Worm (Caenorhabditis elegans) whole organism, L4 larva: ENCODE measurements around the gene srxa-8.

Source experiments
- F26F4.8 ChIP-seq: fragments of 200-800 bp; sonication (Bioruptor generic); conservative IDR thresholded peaks from 2 replicates; pipeline ENCODE4 v1.3.6; 2022; ENCODE audit warnings: missing genetic modification characterization, missing compliant biosample characterization
- F37D6.2 ChIP-seq: sonication (generic microtip); optimal IDR thresholded peaks from 2 replicates; lab custom pipeline; 2016; ENCODE audit warnings: mild to moderate bottlenecking, missing genetic modification characterization, missing compliant biosample characterization
- F49E8.2 ChIP-seq: sonication (generic microtip); optimal IDR thresholded peaks from 2 replicates; lab custom pipeline; 2016; ENCODE audit warnings: missing compliant biosample characterization, mild to moderate bottlenecking, missing genetic modification characterization, borderline replicate concordance
- T20F7.1 ChIP-seq: fragments of 200-800 bp; sonication (Bioruptor generic); optimal IDR thresholded peaks from 2 replicates; lab custom pipeline; 2018; ENCODE audit warnings: mild to moderate bottlenecking, missing genetic modification characterization, missing compliant biosample characterization
- T26A8.4 ChIP-seq: fragments of 200-800 bp; sonication (Bioruptor generic); IDR thresholded peaks from 2 replicates; pipeline ENCODE4 v1.3.6; 2022; ENCODE audit warnings: missing genetic modification characterization, missing compliant biosample characterization
- Y105C5A.15 ChIP-seq: fragments of 200-800 bp; sonication (Bioruptor generic); IDR thresholded peaks from 2 replicates; pipeline ENCODE4 v1.3.6; 2022; ENCODE audit warnings: missing genetic modification characterization, missing compliant biosample characterization
- arid-1 ChIP-seq: fragments of 200-800 bp; sonication (Bioruptor generic); conservative IDR thresholded peaks from 2 replicates; pipeline ENCODE4 v1.3.6; 2022; ENCODE audit warnings: missing genetic modification reagents, missing genetic modification characterization, missing compliant biosample characterization
- attf-4 ChIP-seq: sonication (generic microtip); optimal IDR thresholded peaks from 3 replicates; lab custom pipeline; 2017; ENCODE audit warnings: missing biosample characterization, missing genetic modification characterization
- ceh-32 ChIP-seq: sonication (generic microtip); optimal IDR thresholded peaks from 2 replicates; lab custom pipeline; 2016; ENCODE audit warnings: mild to moderate bottlenecking, missing genetic modification characterization, missing compliant biosample characterization; ENCODE audit not compliant: poor library complexity
- ceh-62 ChIP-seq: sonication (generic microtip); optimal IDR thresholded peaks from 2 replicates; lab custom pipeline; 2017; ENCODE audit warnings: missing biosample characterization, missing genetic modification characterization
- ceh-82 ChIP-seq: sonication (generic microtip); optimal IDR thresholded peaks from 2 replicates; lab custom pipeline; 2017; ENCODE audit warnings: missing biosample characterization, missing genetic modification characterization
- dmd-6 ChIP-seq: fragments of 200-800 bp; sonication (Bioruptor generic); IDR thresholded peaks from 2 replicates; pipeline ENCODE4 v1.3.6; 2022; ENCODE audit warnings: missing genetic modification reagents, missing genetic modification characterization, missing compliant biosample characterization
- dmd-8 ChIP-seq: fragments of 200-800 bp; sonication (Bioruptor generic); IDR thresholded peaks from 2 replicates; pipeline ENCODE4 v1.3.6; 2022; ENCODE audit warnings: missing genetic modification characterization, missing compliant biosample characterization
- dpl-1 ChIP-seq: fragments of 150-350 bp; optimal IDR thresholded peaks from 2 replicates; lab custom pipeline; 2014; ENCODE audit warnings: missing biosample characterization, missing genetic modification reagents, missing genetic modification characterization
- egl-27 ChIP-seq: sonication (generic microtip); optimal IDR thresholded peaks from 3 replicates; lab custom pipeline; 2017; ENCODE audit warnings: missing biosample characterization, missing genetic modification reagents, missing genetic modification characterization
- egl-43 ChIP-seq: fragments of 200-800 bp; sonication (Bioruptor generic); IDR thresholded peaks from 2 replicates; pipeline ENCODE4 v1.3.6; 2022; ENCODE audit warnings: missing genetic modification reagents, missing genetic modification characterization, missing compliant biosample characterization
- hlh-11 ChIP-seq: fragments of 200-800 bp; sonication (Bioruptor generic); optimal IDR thresholded peaks from 2 replicates; lab custom pipeline; 2018; ENCODE audit warnings: mild to moderate bottlenecking, missing genetic modification characterization, missing compliant biosample characterization
- lin-1 ChIP-seq: fragments of 200-800 bp; sonication (Bioruptor generic); IDR thresholded peaks from 2 replicates; pipeline ENCODE4 v1.3.6; 2022; ENCODE audit warnings: missing genetic modification reagents, missing genetic modification characterization, missing compliant biosample characterization
- lin-38 ChIP-seq: fragments of 200-800 bp; sonication (Bioruptor generic); IDR thresholded peaks from 2 replicates; pipeline ENCODE4 v1.3.6; 2022; ENCODE audit warnings: missing genetic modification reagents, missing genetic modification characterization, missing compliant biosample characterization
- lir-3 ChIP-seq: sonication (generic microtip); optimal IDR thresholded peaks from 2 replicates; lab custom pipeline; 2016; ENCODE audit warnings: mild to moderate bottlenecking, missing genetic modification characterization, missing compliant biosample characterization
- madf-9 ChIP-seq: fragments of 200-800 bp; sonication (Bioruptor generic); conservative IDR thresholded peaks from 2 replicates; pipeline ENCODE4 v1.3.6; 2022; ENCODE audit warnings: missing genetic modification reagents, missing genetic modification characterization, missing compliant biosample characterization
- mes-2 ChIP-seq: sonication (generic microtip); optimal IDR thresholded peaks from 2 replicates; lab custom pipeline; 2016; ENCODE audit warnings: missing genotype, mild to moderate bottlenecking, missing genetic modification characterization, missing compliant biosample characterization; ENCODE audit not compliant: poor library complexity, severe bottlenecking
- nhr-11 ChIP-seq: fragments of 150-350 bp; optimal IDR thresholded peaks from 2 replicates; lab custom pipeline; 2014; ENCODE audit warnings: missing biosample characterization, missing genetic modification characterization
- nhr-111 ChIP-seq: fragments of 200-800 bp; sonication (Bioruptor generic); optimal IDR thresholded peaks from 2 replicates; lab custom pipeline; 2018; ENCODE audit warnings: mild to moderate bottlenecking, missing genetic modification characterization, missing compliant biosample characterization
- nhr-28 ChIP-seq: fragments of 150-350 bp; optimal IDR thresholded peaks from 2 replicates; lab custom pipeline; 2014; ENCODE audit warnings: missing biosample characterization, missing genetic modification characterization
- nhr-42 ChIP-seq: fragments of 200-800 bp; sonication (Bioruptor generic); IDR thresholded peaks from 2 replicates; pipeline ENCODE4 v1.3.6; 2022; ENCODE audit warnings: missing genetic modification characterization, missing compliant biosample characterization
- nhr-6 ChIP-seq: fragments of 150-350 bp; optimal IDR thresholded peaks from 2 replicates; lab custom pipeline; 2014; ENCODE audit warnings: missing biosample characterization, missing genetic modification characterization
- nhr-76 ChIP-seq: fragments of 150-350 bp; optimal IDR thresholded peaks from 2 replicates; lab custom pipeline; 2014; ENCODE audit warnings: missing biosample characterization, missing genetic modification characterization
- php-3 ChIP-seq: fragments of 200-800 bp; sonication (Bioruptor generic); IDR thresholded peaks from 2 replicates; pipeline ENCODE4 v1.3.6; 2022; ENCODE audit warnings: missing genetic modification reagents, missing genetic modification characterization, missing compliant biosample characterization
- sdz-12 ChIP-seq: fragments of 200-800 bp; sonication (Bioruptor generic); optimal IDR thresholded peaks from 2 replicates; lab custom pipeline; 2018; ENCODE audit warnings: mild to moderate bottlenecking, missing genetic modification characterization, missing compliant biosample characterization
- unc-62 ChIP-seq, 3 experiments: fragments of 150-350 bp in 1 of 3; sonication (generic microtip); optimal IDR thresholded peaks in 2 of 3; peaks in 1 of 3; 1 replicate in 1 of 3; 2 replicates in 2 of 3; lab custom pipeline; 2014 to 2017; ENCODE audit warnings: missing biosample characterization in 3 of 3, missing genetic modification characterization in 3 of 3, missing genetic modification reagents in 3 of 3, missing genotype in 1 of 3
- zag-1 ChIP-seq: fragments of 150-350 bp; optimal IDR thresholded peaks from 2 replicates; lab custom pipeline; 2014; ENCODE audit warnings: missing biosample characterization, missing genetic modification characterization
- ztf-11 ChIP-seq: fragments of 150-350 bp; optimal IDR thresholded peaks from 2 replicates; lab custom pipeline; 2014; ENCODE audit warnings: missing biosample characterization, missing genetic modification characterization
- ztf-7 ChIP-seq: fragments of 150-350 bp; optimal IDR thresholded peaks from 2 replicates; lab custom pipeline; 2014; ENCODE audit warnings: missing biosample characterization, missing genetic modification characterization

Gene srxa-8

DNA sequence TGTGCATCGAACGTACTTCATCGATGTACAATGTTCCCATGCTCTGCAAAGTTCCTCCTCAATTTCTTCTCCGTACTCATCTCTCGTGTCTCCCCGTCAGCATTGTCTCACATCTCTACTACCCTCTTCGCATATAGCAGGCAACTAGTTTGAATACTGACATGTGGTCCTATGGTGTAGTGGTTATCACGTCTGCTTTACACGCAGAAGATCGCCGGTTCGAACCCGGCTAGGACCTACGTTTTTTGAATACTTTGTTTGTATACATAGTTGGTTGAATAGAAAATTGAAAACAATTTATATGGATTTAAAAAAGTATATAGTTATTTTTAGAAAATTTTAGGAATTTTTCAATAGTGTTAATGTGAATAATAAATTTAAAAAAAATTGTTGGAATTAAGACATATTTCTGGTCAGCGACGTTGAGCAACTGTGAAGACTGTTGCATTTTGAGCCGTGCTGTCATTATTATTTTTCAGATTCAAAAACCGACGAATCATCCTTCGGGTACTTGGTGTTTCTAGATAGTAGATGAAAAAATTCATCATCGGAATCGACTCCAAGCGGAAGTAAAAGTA lies 1.7 kb downstream of the srxa-8 start (continued):
- TF ChIP-seq unc-62 (GFP tag; optimal IDR thresholded peaks at IDR 0.05 in 1 of 2; lab: Kevin White, UChicago), result peak in 1 of 2 experiments; percentile 96
- no peak for TF ChIP-seq unc-62 (tag; optimal IDR thresholded peaks at IDR 0.05; lab: Kevin White, UChicago)
- no peak for TF ChIP-seq ceh-62 (tag; lab: Kevin White, UChicago)
- TF ChIP-seq T20F7.1 (GFP tag; lab: Kevin White, UChicago), result peak; percentile 81
- no peak for TF ChIP-seq T26A8.4 (GFP tag; lab: Robert Waterston, UW)
- TF ChIP-seq nhr-111 (GFP tag; lab: Kevin White, UChicago), result peak; percentile 85

DNA sequence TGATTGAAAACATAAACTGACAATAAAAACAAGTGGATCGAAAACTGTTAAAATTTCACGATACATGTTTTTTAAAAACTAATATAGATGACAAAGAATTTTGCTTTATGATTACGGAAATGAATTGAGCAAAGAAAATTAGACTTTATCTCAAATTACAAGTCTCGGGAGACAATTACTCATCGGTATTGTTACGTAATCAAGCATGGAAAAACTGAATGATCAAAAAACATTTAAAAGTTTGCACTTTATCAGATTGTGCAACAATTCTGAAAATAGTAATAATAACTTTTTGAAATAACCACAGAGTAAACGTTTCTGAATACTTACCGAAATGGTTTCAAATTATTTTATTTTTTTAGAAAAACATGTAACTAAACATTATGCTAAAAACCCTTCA lies 2.9 kb downstream of the srxa-8 start, which contains the start of gene srd-43:
TSS of gene srd-43 (minus strand) at position 66 of the 400 bp plus-strand sequence.
- no peak for TF ChIP-seq dmd-8 (GFP tag; lab: Robert Waterston, UW)
- no peak for TF ChIP-seq sdz-12
- TF ChIP-seq T26A8.4 (GFP tag; lab: Robert Waterston, UW), result no peak
- no peak for TF ChIP-seq php-3 (GFP tag; lab: Robert Waterston, UW)
- no peak for TF ChIP-seq nhr-28 (tag; lab: Kevin White, UChicago)
- no peak for TF ChIP-seq F26F4.8
- TF ChIP-seq nhr-6, result no peak
- no peak for TF ChIP-seq egl-43 (GFP tag; lab: Robert Waterston, UW)
- no peak for TF ChIP-seq lir-3 (tag; lab: Kevin White, UChicago)
- no peak for TF ChIP-seq egl-27 (tag; lab: Kevin White, UChicago)
- TF ChIP-seq arid-1, result no peak
- TF ChIP-seq madf-9 (GFP tag; lab: Robert Waterston, UW), result no peak
- TF ChIP-seq dmd-6 (GFP tag; lab: Robert Waterston, UW), result no peak
- TF ChIP-seq F49E8.2 (tag; lab: Kevin White, UChicago), result no peak
- TF ChIP-seq, all 104 proteins: peak for 0

DNA sequence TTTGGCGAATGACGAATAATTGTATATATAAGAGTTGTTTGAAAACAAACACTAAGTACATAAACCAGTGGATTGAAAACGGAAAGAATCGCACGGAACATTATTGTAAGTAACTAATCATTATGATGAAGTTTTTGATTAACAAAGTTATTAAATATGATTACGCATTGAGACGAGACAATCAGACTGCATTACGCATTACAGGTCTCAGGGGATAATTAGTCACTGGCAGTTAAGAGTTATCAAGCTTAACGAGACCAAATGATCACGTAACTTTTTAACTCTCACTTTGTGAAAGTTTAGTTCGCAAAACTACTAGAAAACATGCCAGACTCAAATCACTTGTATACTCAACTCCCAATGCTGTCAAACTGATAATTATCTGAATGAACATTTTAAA lies 5.3 kb downstream of the srxa-8 start, which contains the start of gene srd-42:
TSS of gene srd-42 (minus strand) at position 101 of the 400 bp plus-strand sequence.
- TF ChIP-seq nhr-11 (tag; lab: Kevin White, UChicago), result no peak
- TF ChIP-seq nhr-42 (GFP tag; lab: Robert Waterston, UW), result no peak
- no peak for TF ChIP-seq ztf-7 (tag; lab: Kevin White, UChicago)
- no peak for TF ChIP-seq sdz-12
- no peak for TF ChIP-seq dpl-1
- no peak for TF ChIP-seq lin-38 (GFP tag; lab: Robert Waterston, UW)
- no peak for TF ChIP-seq attf-4 (tag; lab: Kevin White, UChicago)
- no peak for TF ChIP-seq egl-43 (GFP tag; lab: Robert Waterston, UW)

DNA sequence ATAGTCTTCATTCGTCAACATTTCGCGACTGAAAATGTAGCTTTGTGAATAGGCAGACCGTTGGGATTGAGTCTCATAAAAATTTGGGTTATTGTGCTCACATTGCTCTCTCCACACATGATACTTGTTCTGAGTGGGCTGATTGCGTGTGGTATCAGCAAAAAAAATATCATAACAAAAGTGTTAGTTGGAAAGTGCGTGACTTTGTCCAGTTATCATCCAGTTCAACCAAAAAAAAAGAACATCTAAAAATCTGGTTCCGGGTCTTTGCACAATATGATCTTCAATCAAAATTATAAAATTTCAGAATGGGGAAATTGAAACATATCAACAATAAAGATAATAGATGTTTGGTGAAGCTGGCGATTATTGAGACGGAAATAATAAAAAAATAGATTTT lies 8.1 kb downstream of the srxa-8 start, which contains the start of gene srd-39:
TSS of gene srd-39 (minus strand) at position 101 of the 400 bp plus-strand sequence.
- no peak for TF ChIP-seq dmd-8 (GFP tag; lab: Robert Waterston, UW)
- TF ChIP-seq zag-1, result no peak
- TF ChIP-seq mes-2 (tag; lab: Kevin White, UChicago), result no peak
- TF ChIP-seq nhr-42 (GFP tag; lab: Robert Waterston, UW), result no peak
- TF ChIP-seq ceh-82, result no peak
- TF ChIP-seq nhr-76 (tag; lab: Kevin White, UChicago), result no peak
- TF ChIP-seq unc-62 (GFP tag; optimal IDR thresholded peaks at IDR 0.05 in 1 of 2; lab: Kevin White, UChicago), result no peak
- no peak for TF ChIP-seq unc-62 (tag; optimal IDR thresholded peaks at IDR 0.05; lab: Kevin White, UChicago)
- no peak for TF ChIP-seq Y105C5A.15 (GFP tag; lab: Robert Waterston, UW)
- TF ChIP-seq ceh-32 (tag; lab: Kevin White, UChicago), result no peak
- no peak for TF ChIP-seq ztf-11
- no peak for TF ChIP-seq hlh-11 (tag; lab: Kevin White, UChicago)
- TF ChIP-seq lin-1 (GFP tag; lab: Robert Waterston, UW), result no peak
- TF ChIP-seq lin-38 (GFP tag; lab: Robert Waterston, UW), result no peak
- no peak for TF ChIP-seq F37D6.2 (tag; lab: Kevin White, UChicago)
- TF ChIP-seq, all 104 proteins: peak for 0
